Fruit fly (Drosophila melanogaster): ENCODE measurements around the gene CG10853.
A peak's percentile ranks its signal among the peaks of the same experiment; 100 is the strongest.

Gene CG10853

dm6 chr3L:3902491-3903198, 45.0 kb upstream of the CG10853 start, which contains the start of gene Ubi-p63E (continued):
- TF ChIP-seq CG11560 (tag; IDR thresholded peaks at IDR 0.05), result no peak
- TF ChIP-seq Meics (GFP tag; optimal IDR thresholded peaks at IDR 0.05), result peak; percentile 72
- peak; percentile 16 for TF ChIP-seq CG17829 (tag; optimal IDR thresholded peaks at IDR 0.05)
- no peak for TF ChIP-seq pan (optimal IDR thresholded peaks at IDR 0.05)
- no peak for TF ChIP-seq pan (GFP tag; optimal IDR thresholded peaks at IDR 0.05 in 1 of 2, IDR thresholded peaks at IDR 0.05 in 1 of 2)
- TF ChIP-seq TFAM (GFP tag; optimal IDR thresholded peaks at IDR 0.05), result no peak
- TF ChIP-seq CG12236 (GFP tag; optimal IDR thresholded peaks at IDR 0.05), result peak; percentile 61
- TF ChIP-seq schlank (tag; optimal IDR thresholded peaks at IDR 0.05), result no peak
- no peak for TF ChIP-seq C15 (GFP tag; IDR thresholded peaks at IDR 0.05)
- peak; percentile 24 for TF ChIP-seq NC2α (GFP tag; optimal IDR thresholded peaks at IDR 0.05)
- peak; percentile 54 for TF ChIP-seq wek (GFP tag; optimal IDR thresholded peaks at IDR 0.05)
- peak; percentile 35 for TF ChIP-seq CG3838 (GFP tag; optimal IDR thresholded peaks at IDR 0.05)
- TF ChIP-seq CG42726 (GFP tag; IDR thresholded peaks at IDR 0.05; ENCODE audit: partially characterized antibody), result no peak
- TF ChIP-seq exex (tag; optimal IDR thresholded peaks at IDR 0.05), result peak; percentile 90
- TF ChIP-seq CG12744 (GFP tag; optimal IDR thresholded peaks at IDR 0.05), result peak; percentile 64
- no peak for TF ChIP-seq Hr78 (GFP tag; optimal IDR thresholded peaks at IDR 0.05)
- TF ChIP-seq CG13775 (GFP tag; optimal IDR thresholded peaks at IDR 0.05), result peak; percentile 71
- TF ChIP-seq CG4617 (GFP tag; optimal IDR thresholded peaks at IDR 0.05; ENCODE audit: borderline replicate concordance), result peak; percentile 18
- no peak for TF ChIP-seq CG43689 (GFP tag; IDR thresholded peaks at IDR 0.05)
- TF ChIP-seq CG12769 (tag; optimal IDR thresholded peaks at IDR 0.05), result peak; percentile 35
- no peak for TF ChIP-seq CG17802 (tag; optimal IDR thresholded peaks at IDR 0.05)
- peak; percentile 45 for TF ChIP-seq Bteb2 (GFP tag; optimal IDR thresholded peaks at IDR 0.05)
- peak; percentile 64 for TF ChIP-seq CG30431 (GFP tag; optimal IDR thresholded peaks at IDR 0.05)
- TF ChIP-seq CG2116 (GFP tag; optimal IDR thresholded peaks at IDR 0.05), result peak; percentile 33
- TF ChIP-seq Dip3 (GFP tag; optimal IDR thresholded peaks at IDR 0.05), result peak; percentile 39
- TF ChIP-seq CG2889 (GFP tag; IDR thresholded peaks at IDR 0.05), result no peak
- peak; percentile 32 for TF ChIP-seq CG6813 (GFP tag; optimal IDR thresholded peaks at IDR 0.05)
- TF ChIP-seq CG8924 (tag; optimal IDR thresholded peaks at IDR 0.05), result peak; percentile 25
- peak in 1 of 2 experiments; percentile 62 for TF ChIP-seq bsh (GFP tag; optimal IDR thresholded peaks at IDR 0.05)
- peak; percentile 72 for TF ChIP-seq CG12391 (tag; optimal IDR thresholded peaks at IDR 0.05)
- TF ChIP-seq CG30020 (tag; optimal IDR thresholded peaks at IDR 0.05), result no peak
- no peak for TF ChIP-seq ewg (GFP tag; optimal IDR thresholded peaks at IDR 0.05)
- peak; percentile 39 for TF ChIP-seq repo (GFP tag; optimal IDR thresholded peaks at IDR 0.05)
- TF ChIP-seq tin (GFP tag; optimal IDR thresholded peaks at IDR 0.05), result peak; percentile 58
- no peak for TF ChIP-seq sna (GFP tag; IDR thresholded peaks at IDR 0.05; ENCODE audit: partially characterized antibody)
- TF ChIP-seq Dek (tag; optimal IDR thresholded peaks at IDR 0.05), result peak; percentile 49
- no peak for TF ChIP-seq CG4360 (GFP tag; IDR thresholded peaks at IDR 0.05)
- TF ChIP-seq MESR4 (GFP tag; optimal IDR thresholded peaks at IDR 0.05), result peak; percentile 70
- peak; percentile 16 for TF ChIP-seq tap (tag; optimal IDR thresholded peaks at IDR 0.05)
- peak; percentile 60 for TF ChIP-seq Atf-2 (GFP tag; optimal IDR thresholded peaks at IDR 0.05)
- peak; percentile 57 for TF ChIP-seq CG11504 (tag; optimal IDR thresholded peaks at IDR 0.05)
- peak; percentile 25 for TF ChIP-seq CG7987 (GFP tag; optimal IDR thresholded peaks at IDR 0.05)
- TF ChIP-seq CG11723 (GFP tag; optimal IDR thresholded peaks at IDR 0.05), result peak; percentile 31
- TF ChIP-seq Eip74EF (GFP tag; optimal IDR thresholded peaks at IDR 0.05), result no peak
- TF ChIP-seq CG10267 (tag; optimal IDR thresholded peaks at IDR 0.05), result peak; percentile 59
- TF ChIP-seq pho (GFP tag; optimal IDR thresholded peaks at IDR 0.05), result peak; percentile 80
- no peak for TF ChIP-seq CG4730 (GFP tag; IDR thresholded peaks at IDR 0.05)
- peak; percentile 13 for TF ChIP-seq CG4854 (GFP tag; optimal IDR thresholded peaks at IDR 0.05)
